Fruit fly (Drosophila melanogaster) whole organism, wandering third instar larva: ENCODE results near the gene CG45486.

Source experiments
- CG32264 ChIP-seq: fragments of 200-800 bp; sonication (Bioruptor generic); optimal IDR thresholded peaks from 2 replicates; lab custom pipeline; 2016; ENCODE audit warnings: missing biosample characterization, missing genetic modification characterization
- CG9705 ChIP-seq: fragments of 200-800 bp; sonication (Bioruptor generic); optimal IDR thresholded peaks from 2 replicates; lab custom pipeline; 2018; ENCODE audit warnings: missing biosample characterization, mild to moderate bottlenecking, missing genetic modification characterization
- CrebA ChIP-seq: fragments of 200-800 bp; sonication (Bioruptor generic); optimal IDR thresholded peaks from 2 replicates; lab custom pipeline; 2016; ENCODE audit warnings: missing biosample characterization, mild to moderate bottlenecking, missing genetic modification characterization, borderline replicate concordance
- Dif ChIP-seq: fragments of 200-275, 200-300 bp; sonication (Bioruptor generic); optimal IDR thresholded peaks from 2 replicates; lab custom pipeline; 2018; ENCODE audit warnings: missing biosample characterization, missing genetic modification characterization; ENCODE audit not compliant: partially characterized antibody
- GATAd ChIP-seq: sonication (Bioruptor generic); optimal IDR thresholded peaks from 2 replicates; lab custom pipeline; 2016; ENCODE audit warnings: missing biosample characterization, missing genetic modification characterization
- HLH106 ChIP-seq: fragments of 200-800 bp; optimal IDR thresholded peaks from 3 replicates; lab custom pipeline; 2019; ENCODE audit warnings: missing biosample characterization, mild to moderate bottlenecking, missing genetic modification characterization, moderate library complexity
- Hnf4 ChIP-seq: fragments of 200-800 bp; sonication (Bioruptor generic); optimal IDR thresholded peaks from 2 replicates; lab custom pipeline; 2016; ENCODE audit warnings: missing biosample characterization, mild to moderate bottlenecking, missing genetic modification characterization
- Hr78 ChIP-seq: fragments of >200 bp; optimal IDR thresholded peaks from 2 replicates; lab custom pipeline; 2017; ENCODE audit warnings: missing biosample characterization, missing genetic modification characterization
- Hr83 ChIP-seq: fragments of 200-300 bp; sonication (Bioruptor generic); optimal IDR thresholded peaks from 2 replicates; lab custom pipeline; 2016; ENCODE audit warnings: missing biosample characterization, mild to moderate bottlenecking, missing genetic modification characterization, moderate library complexity; ENCODE audit not compliant: poor library complexity, severe bottlenecking
- Jra ChIP-seq: sonication (Bioruptor generic); optimal IDR thresholded peaks from 2 replicates; lab custom pipeline; 2016; ENCODE audit warnings: missing biosample characterization, missing genetic modification characterization
- Mio ChIP-seq: sonication (Bioruptor generic); optimal IDR thresholded peaks from 2 replicates; lab custom pipeline; 2016; ENCODE audit warnings: missing biosample characterization, missing genetic modification characterization
- Myc ChIP-seq: fragments of >200 bp; optimal IDR thresholded peaks from 2 replicates; lab custom pipeline; 2017
- N ChIP-seq: fragments of >200 bp; optimal IDR thresholded peaks from 2 replicates; lab custom pipeline; 2018; ENCODE audit warnings: missing biosample characterization, missing external identifiers, missing genetic modification characterization
- OdsH ChIP-seq: fragments of 200-800 bp; sonication (Bioruptor generic); optimal IDR thresholded peaks from 2 replicates; lab custom pipeline; 2016; ENCODE audit warnings: missing biosample characterization, mild to moderate bottlenecking, missing genetic modification characterization
- Rel ChIP-seq, 2 experiments: fragments of 200-800 bp; sonication (Bioruptor generic) in 1 of 2; optimal IDR thresholded peaks; 2 replicates in 1 of 2; 3 replicates in 1 of 2; lab custom pipeline; 2016 to 2019; ENCODE audit warnings: mild to moderate bottlenecking in 2 of 2, missing biosample characterization in 2 of 2, missing genetic modification characterization in 2 of 2, moderate library complexity in 1 of 2
- Sp1 ChIP-seq: fragments of 200-800 bp; sonication (Bioruptor generic); optimal IDR thresholded peaks from 3 replicates; lab custom pipeline; 2019; ENCODE audit warnings: missing biosample characterization, mild to moderate bottlenecking, missing genetic modification characterization, moderate library complexity
- Vsx2 ChIP-seq: fragments of 200-300, 225-300 bp; sonication (Bioruptor generic); optimal IDR thresholded peaks from 2 replicates; lab custom pipeline; 2018; ENCODE audit warnings: missing biosample characterization, missing genetic modification characterization; ENCODE audit not compliant: partially characterized antibody
- br ChIP-seq: fragments of 200-800 bp; sonication (Bioruptor generic); optimal IDR thresholded peaks from 2 replicates; lab custom pipeline; 2016; ENCODE audit warnings: missing biosample characterization, missing genetic modification characterization
- brk ChIP-seq: fragments of 200-800 bp; sonication (Bioruptor generic); optimal IDR thresholded peaks from 2 replicates; lab custom pipeline; 2016; ENCODE audit warnings: missing biosample characterization, mild to moderate bottlenecking, missing genetic modification characterization
- dl ChIP-seq, 2 experiments: fragments of 175-275, 200-275 bp in 1 of 2; fragments of 200-275 bp in 1 of 2; sonication (Bioruptor generic); optimal IDR thresholded peaks; lab custom pipeline; 2018; ENCODE audit warnings: mild to moderate bottlenecking in 2 of 2, missing biosample characterization in 2 of 2, missing genetic modification characterization in 2 of 2, moderate library complexity in 2 of 2; ENCODE audit not compliant: partially characterized antibody in 2 of 2, insufficient read depth in 1 of 2
- dmrt93B ChIP-seq: fragments of 200-800 bp; sonication (Bioruptor generic); optimal IDR thresholded peaks from 2 replicates; lab custom pipeline; 2018; ENCODE audit warnings: missing biosample characterization, mild to moderate bottlenecking, missing genetic modification characterization
- dsf ChIP-seq: sonication (Bioruptor generic); optimal IDR thresholded peaks from 2 replicates; lab custom pipeline; 2016; ENCODE audit warnings: missing biosample characterization, missing genetic modification characterization, borderline replicate concordance
- foxo ChIP-seq, 2 experiments: fragments of 200-800 bp; sonication (Bioruptor generic); optimal IDR thresholded peaks; 2 replicates in 1 of 2; 3 replicates in 1 of 2; lab custom pipeline; 2016 to 2017; ENCODE audit warnings: missing biosample characterization in 2 of 2, missing genetic modification characterization in 2 of 2
- fru ChIP-seq: fragments of 200-800 bp; sonication (Bioruptor generic); optimal IDR thresholded peaks from 3 replicates; lab custom pipeline; 2016; ENCODE audit warnings: missing biosample characterization, mild to moderate bottlenecking, missing genetic modification characterization
- h ChIP-seq: fragments of 200-800 bp; sonication (Bioruptor generic); optimal IDR thresholded peaks from 3 replicates; lab custom pipeline; 2016; ENCODE audit warnings: missing biosample characterization, mild to moderate bottlenecking, missing genetic modification characterization
- jim ChIP-seq: fragments of 175-275, 200-325 bp; sonication (Bioruptor generic); optimal IDR thresholded peaks from 2 replicates; lab custom pipeline; 2016; ENCODE audit warnings: missing biosample characterization, mild to moderate bottlenecking, missing genetic modification characterization
- lola ChIP-seq: fragments of >200 bp; optimal IDR thresholded peaks from 2 replicates; lab custom pipeline; 2017; ENCODE audit warnings: missing biosample characterization, missing genetic modification characterization
- pan ChIP-seq: fragments of >200 bp; optimal IDR thresholded peaks from 2 replicates; lab custom pipeline; 2017
- psq ChIP-seq: fragments of 200-800 bp; sonication (Bioruptor generic); optimal IDR thresholded peaks from 3 replicates; lab custom pipeline; 2017; ENCODE audit warnings: missing biosample characterization, mild to moderate bottlenecking, missing genetic modification characterization, moderate library complexity
- rgr ChIP-seq: fragments of 200-800 bp; sonication (Bioruptor generic); optimal IDR thresholded peaks from 3 replicates; lab custom pipeline; 2016; ENCODE audit warnings: missing biosample characterization, mild to moderate bottlenecking, missing genetic modification characterization
- sage ChIP-seq: fragments of 200-800 bp; sonication (Bioruptor generic); optimal IDR thresholded peaks from 2 replicates; lab custom pipeline; 2016; ENCODE audit warnings: missing biosample characterization, mild to moderate bottlenecking, missing genetic modification characterization
- tai ChIP-seq: sonication (Bioruptor generic); optimal IDR thresholded peaks from 2 replicates; lab custom pipeline; 2016; ENCODE audit warnings: missing biosample characterization, missing genetic modification characterization
- woc ChIP-seq: sonication (Bioruptor generic); optimal IDR thresholded peaks from 2 replicates; lab custom pipeline; 2016; ENCODE audit warnings: missing biosample characterization, mild to moderate bottlenecking, missing genetic modification characterization

CG45486 gene

dm6 chrX:19886936-19887934 is 22.7 kb downstream of the CG45486 start:
- TF ChIP-seq h (peak; percentile 46), CG32264 (GFP tag; lab: Kevin White, UChicago) (no peak), br (peak; percentile 14), brk (GFP tag; lab: Kevin White, UChicago) (peak; percentile 29), jim (GFP tag; lab: Kevin White, UChicago) (peak; percentile 73), foxo (GFP tag; optimal IDR thresholded peaks at IDR 0.05; lab: Kevin White, UChicago) (peak in 1 of 2 experiments; percentile 33), Hr78 (GFP tag; lab: Kevin White, UChicago) (no peak), tai (GFP tag; lab: Kevin White, UChicago) (no peak), dmrt93B (GFP tag; lab: Kevin White, UChicago) (no peak), Dif (peak; percentile 74), fru (GFP tag; lab: Kevin White, UChicago) (peak; percentile 63), rgr (GFP tag; lab: Kevin White, UChicago) (peak; percentile 57), dsf (GFP tag; lab: Kevin White, UChicago) (no peak), dl (GFP tag; optimal IDR thresholded peaks at IDR 0.05; lab: Kevin White, UChicago; ENCODE audit: insufficient read depth in 1 of 2, partially characterized antibody in 2 of 2) (peak in 1 of 2 experiments; percentile 68), CrebA (GFP tag; lab: Kevin White, UChicago) (peak; percentile 37), Sp1 (GFP tag; lab: Kevin White, UChicago) (peak; percentile 50), psq (GFP tag; lab: Kevin White, UChicago) (peak; percentile 36), Jra (GFP tag; lab: Kevin White, UChicago) (peak; percentile 26), pan (no peak), Hnf4 (peak; percentile 20), Rel (GFP tag; optimal IDR thresholded peaks at IDR 0.05; lab: Kevin White, UChicago) (peak; percentile 77), Rel (tag; optimal IDR thresholded peaks at IDR 0.05; lab: Kevin White, UChicago) (peak; percentile 4)

dm6 chrX:19886515-19886914 is 23.4 kb downstream of the CG45486 start:
- TF ChIP-seq fru (GFP tag; lab: Kevin White, UChicago) (no peak), Rel (GFP tag; optimal IDR thresholded peaks at IDR 0.05; lab: Kevin White, UChicago) (no peak), Rel (tag; optimal IDR thresholded peaks at IDR 0.05; lab: Kevin White, UChicago) (no peak), Hr78 (GFP tag; lab: Kevin White, UChicago) (no peak), rgr (GFP tag; lab: Kevin White, UChicago) (no peak), dmrt93B (GFP tag; lab: Kevin White, UChicago) (no peak), Hnf4 (no peak), pan (no peak), jim (GFP tag; lab: Kevin White, UChicago) (no peak), tai (GFP tag; lab: Kevin White, UChicago) (no peak), lola (GFP tag; lab: Kevin White, UChicago) (no peak), OdsH (GFP tag; lab: Kevin White, UChicago) (no peak), HLH106 (tag; lab: Kevin White, UChicago) (no peak), psq (GFP tag; lab: Kevin White, UChicago) (no peak), foxo (GFP tag; optimal IDR thresholded peaks at IDR 0.05; lab: Kevin White, UChicago) (no peak)

- TF ChIP-seq Jra (GFP tag; lab: Kevin White, UChicago) (no peak), CrebA (GFP tag; lab: Kevin White, UChicago) (no peak), foxo (GFP tag; optimal IDR thresholded peaks at IDR 0.05; lab: Kevin White, UChicago) (peak in 1 of 2 experiments; percentile 15), Rel (GFP tag; optimal IDR thresholded peaks at IDR 0.05; lab: Kevin White, UChicago) (no peak), Rel (tag; optimal IDR thresholded peaks at IDR 0.05; lab: Kevin White, UChicago) (no peak)
These were observed 25.7 kb downstream of the CG45486 start for dm6 chrX:19884204-19884603.

DNA sequence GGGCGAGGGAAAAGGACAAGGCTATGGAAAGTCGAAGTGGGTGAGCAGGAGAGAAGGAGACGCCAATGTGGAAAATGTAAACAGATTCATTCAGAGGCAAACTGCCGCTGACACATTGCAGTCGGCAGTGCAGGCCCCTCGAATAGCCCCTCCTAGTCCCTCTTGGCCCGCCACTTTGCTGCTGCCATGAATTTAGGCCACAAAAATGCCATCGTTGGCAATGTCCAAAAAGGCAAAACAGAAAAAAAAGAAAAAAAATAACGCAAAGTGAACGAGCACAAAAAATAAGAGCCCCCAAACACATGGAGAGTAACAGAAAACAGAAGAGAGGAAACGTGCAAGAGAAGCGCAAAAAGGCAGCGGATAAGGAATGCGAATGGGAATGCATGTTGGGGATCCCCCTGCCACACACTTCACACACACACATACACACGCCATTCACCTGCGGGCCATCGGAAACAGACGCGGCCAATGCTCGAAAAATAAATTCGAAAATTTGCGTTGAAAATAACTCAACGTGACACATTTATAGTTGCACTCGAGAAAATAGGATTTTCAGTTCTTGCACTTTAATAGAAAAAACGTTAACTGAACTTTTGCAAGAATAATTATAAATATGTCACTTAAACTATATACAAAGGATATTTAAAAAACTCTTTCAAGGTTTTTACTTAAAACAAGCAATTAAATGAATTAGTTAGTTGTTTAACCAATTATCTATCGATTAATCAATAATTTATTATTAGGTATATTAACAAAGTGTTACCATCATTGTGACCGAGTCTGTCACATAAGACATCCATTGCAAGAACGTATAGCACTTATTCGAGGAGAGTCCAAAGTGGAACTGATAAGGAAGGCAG is 31.3 kb downstream of the CG45486 start:
- TF ChIP-seq CG9705: no peak
- TF ChIP-seq Myc (lab: Kevin White, UChicago): no peak
- TF ChIP-seq lola (GFP tag; lab: Kevin White, UChicago): no peak
- TF ChIP-seq Jra (GFP tag; lab: Kevin White, UChicago): no peak
- no peak for TF ChIP-seq sage (GFP tag; lab: Kevin White, UChicago)
- TF ChIP-seq N (GFP tag; lab: Kevin White, UChicago): no peak
- TF ChIP-seq Vsx2 (GFP tag; lab: Kevin White, UChicago): no peak
- peak; percentile 27 for TF ChIP-seq woc (GFP tag; lab: Kevin White, UChicago)
- TF ChIP-seq Dif: peak; percentile 23
- peak; percentile 25 for TF ChIP-seq rgr (GFP tag; lab: Kevin White, UChicago)
- TF ChIP-seq psq (GFP tag; lab: Kevin White, UChicago): peak; percentile 49
- TF ChIP-seq Hnf4: peak; percentile 11
- TF ChIP-seq jim (GFP tag; lab: Kevin White, UChicago): no peak
- peak in 1 of 2 experiments; percentile 50 for TF ChIP-seq foxo (GFP tag; optimal IDR thresholded peaks at IDR 0.05; lab: Kevin White, UChicago)
- TF ChIP-seq dmrt93B (GFP tag; lab: Kevin White, UChicago): no peak
- peak; percentile 38 for TF ChIP-seq h
- TF ChIP-seq Hr83 (GFP tag; lab: Kevin White, UChicago): no peak
- peak; percentile 62 for TF ChIP-seq OdsH (GFP tag; lab: Kevin White, UChicago)
- peak; percentile 13 for TF ChIP-seq brk (GFP tag; lab: Kevin White, UChicago)
- TF ChIP-seq Mio: no peak
- no peak for TF ChIP-seq GATAd (GFP tag; lab: Kevin White, UChicago)
- no peak for TF ChIP-seq Rel (GFP tag; optimal IDR thresholded peaks at IDR 0.05; lab: Kevin White, UChicago)
- TF ChIP-seq Rel (tag; optimal IDR thresholded peaks at IDR 0.05; lab: Kevin White, UChicago): peak; percentile 94
- peak; percentile 67 for TF ChIP-seq fru (GFP tag; lab: Kevin White, UChicago)
- no peak for TF ChIP-seq pan
